Worm (Caenorhabditis elegans) whole organism, L4/young adult: ENCODE data around the gene bath-21.

Experiments
- W03F9.2 ChIP-seq: fragments of 150-350 bp; optimal IDR thresholded peaks from 2 replicates; lab custom pipeline; 2014; ENCODE audit warnings: missing biosample characterization, missing genetic modification characterization
- him-1 ChIP-seq: sonication (generic microtip); optimal IDR thresholded peaks from 2 replicates; lab custom pipeline; 2016; ENCODE audit warnings: missing genotype, missing genetic modification reagents, missing genetic modification characterization, missing compliant biosample characterization

ce11 chrII:2031852-2032251 lies 5.4 kb upstream of the bath-21 start, which contains the start of gene bath-5:
- TF ChIP-seq W03F9.2 (tag; lab: Kevin White, UChicago) (no peak), him-1 (tag; lab: Kevin White, UChicago) (no peak)
